Worm (Caenorhabditis elegans): Measurements from ENCODE around the gene nhr-43.

The nhr-43 gene

ce11 chrIV:11899358-11899757 is at the start of gene nhr-43:
TSS of gene nhr-43 (plus strand) at chrIV:11899590.
- TF ChIP-seq him-1 (tag; optimal IDR thresholded peaks at IDR 0.05): no peak
- TF ChIP-seq dao-5 (tag; optimal IDR thresholded peaks at IDR 0.05): no peak
- TF ChIP-seq W03F9.2 (tag; optimal IDR thresholded peaks at IDR 0.05): no peak

- no peak for TF ChIP-seq W03F9.2 (tag; optimal IDR thresholded peaks at IDR 0.05)
- no peak for TF ChIP-seq him-1 (tag; optimal IDR thresholded peaks at IDR 0.05)
- TF ChIP-seq dao-5 (tag; optimal IDR thresholded peaks at IDR 0.05): no peak
These were observed 47.5 kb upstream of the nhr-43 start, which contains the start of gene F38H4.5 for ce11 chrIV:11851882-11852281. TSS of gene F38H4.5 (plus strand) at chrIV:11852182.

- no peak for TF ChIP-seq dao-5 (tag; optimal IDR thresholded peaks at IDR 0.05)
- TF ChIP-seq W03F9.2 (tag; optimal IDR thresholded peaks at IDR 0.05): peak; percentile 50
These were observed 44.6 kb upstream of the nhr-43 start, which contains the start of gene tag-30 for ce11 chrIV:11854777-11855176. TSS of gene tag-30 (minus strand) at chrIV:11855159.

- TF ChIP-seq dao-5 (tag; optimal IDR thresholded peaks at IDR 0.05) (no peak), him-1 (tag; optimal IDR thresholded peaks at IDR 0.05) (no peak), W03F9.2 (tag; optimal IDR thresholded peaks at IDR 0.05) (no peak)
These were observed 44.0 kb upstream of the nhr-43 start for ce11 chrIV:11855424-11855823.

ce11 chrIV:11855900-11856660 is 43.3 kb upstream of the nhr-43 start, which contains the start of gene ech-2:
TSS of gene ech-2 (minus strand) at chrIV:11856351.
- TF ChIP-seq dao-5 (tag; optimal IDR thresholded peaks at IDR 0.05) (no peak), him-1 (tag; optimal IDR thresholded peaks at IDR 0.05) (no peak), W03F9.2 (tag; optimal IDR thresholded peaks at IDR 0.05) (peak; percentile 26)

ce11 chrIV:11857159-11857565 is 42.2 kb upstream of the nhr-43 start:
- TF ChIP-seq him-1 (tag; optimal IDR thresholded peaks at IDR 0.05) (peak; percentile 72), W03F9.2 (tag; optimal IDR thresholded peaks at IDR 0.05) (no peak), dao-5 (tag; optimal IDR thresholded peaks at IDR 0.05) (no peak)

ce11 chrIV:11858142-11858541 is 41.2 kb upstream of the nhr-43 start, which contains the start of gene let-92:
TSS of gene let-92 (plus strand) at chrIV:11858442.
- TF ChIP-seq W03F9.2 (tag; optimal IDR thresholded peaks at IDR 0.05) (no peak), dao-5 (tag; optimal IDR thresholded peaks at IDR 0.05) (no peak), him-1 (tag; optimal IDR thresholded peaks at IDR 0.05) (no peak)

ce11 chrIV:11859995-11860605 is 39.3 kb upstream of the nhr-43 start, which contains the start of gene mob-1:
TSS of gene mob-1 (plus strand) at chrIV:11860555.
- TF ChIP-seq dao-5 (tag; optimal IDR thresholded peaks at IDR 0.05): no peak
- TF ChIP-seq him-1 (tag; optimal IDR thresholded peaks at IDR 0.05): no peak
- TF ChIP-seq W03F9.2 (tag; optimal IDR thresholded peaks at IDR 0.05): no peak

- TF ChIP-seq him-1 (tag; optimal IDR thresholded peaks at IDR 0.05) (no peak), W03F9.2 (tag; optimal IDR thresholded peaks at IDR 0.05) (no peak), dao-5 (tag; optimal IDR thresholded peaks at IDR 0.05) (no peak)
These were observed 36.0 kb upstream of the nhr-43 start for ce11 chrIV:11863428-11863827.

ce11 chrIV:11864226-11864625 is 35.2 kb upstream of the nhr-43 start, which contains the start of gene trpa-1:
TSS of gene trpa-1 (plus strand) at chrIV:11864526.
- TF ChIP-seq him-1 (tag; optimal IDR thresholded peaks at IDR 0.05) (no peak), dao-5 (tag; optimal IDR thresholded peaks at IDR 0.05) (no peak), W03F9.2 (tag; optimal IDR thresholded peaks at IDR 0.05) (no peak)

- no peak for TF ChIP-seq W03F9.2 (tag; optimal IDR thresholded peaks at IDR 0.05)
- TF ChIP-seq dao-5 (tag; optimal IDR thresholded peaks at IDR 0.05): no peak
- TF ChIP-seq him-1 (tag; optimal IDR thresholded peaks at IDR 0.05): no peak
These were observed 31.6 kb upstream of the nhr-43 start for ce11 chrIV:11867652-11868232.

- TF ChIP-seq dao-5 (tag; optimal IDR thresholded peaks at IDR 0.05) (no peak), W03F9.2 (tag; optimal IDR thresholded peaks at IDR 0.05) (no peak), him-1 (tag; optimal IDR thresholded peaks at IDR 0.05) (no peak)
These were observed 30.9 kb upstream of the nhr-43 start for ce11 chrIV:11868452-11868851.

ce11 chrIV:11871083-11871482 is 28.3 kb upstream of the nhr-43 start:
- TF ChIP-seq dao-5 (tag; optimal IDR thresholded peaks at IDR 0.05) (no peak), him-1 (tag; optimal IDR thresholded peaks at IDR 0.05) (peak; percentile 36), W03F9.2 (tag; optimal IDR thresholded peaks at IDR 0.05) (no peak)

- no peak for TF ChIP-seq dao-5 (tag; optimal IDR thresholded peaks at IDR 0.05)
- no peak for TF ChIP-seq him-1 (tag; optimal IDR thresholded peaks at IDR 0.05)
- no peak for TF ChIP-seq W03F9.2 (tag; optimal IDR thresholded peaks at IDR 0.05)
These were observed 27.5 kb upstream of the nhr-43 start for ce11 chrIV:11871898-11872297.

Data from whole organism, L4/young adult.